Fruit fly (Drosophila melanogaster): ENCODE results near the gene spidey.

spidey gene

dm6 chrX:7873172-7873930 is 35.4 kb upstream of the spidey start, which contains the start of gene dec:
TSS of gene dec (minus strand) at chrX:7873222.
- TF ChIP-seq Rel (GFP tag; optimal IDR thresholded peaks at IDR 0.05) = no peak
- no peak for TF ChIP-seq Rel (tag; optimal IDR thresholded peaks at IDR 0.05)
- TF ChIP-seq dl (GFP tag; optimal IDR thresholded peaks at IDR 0.05; ENCODE audit: insufficient read depth in 1 of 2, partially characterized antibody in 2 of 2) = no peak
- TF ChIP-seq Dfd (GFP tag; optimal IDR thresholded peaks at IDR 0.05) = no peak
- TF ChIP-seq Jra (GFP tag; optimal IDR thresholded peaks at IDR 0.05) = no peak
- no peak for TF ChIP-seq CG32264 (GFP tag; optimal IDR thresholded peaks at IDR 0.05)
- no peak for TF ChIP-seq rgr (GFP tag; optimal IDR thresholded peaks at IDR 0.05)
- TF ChIP-seq br (GFP tag; optimal IDR thresholded peaks at IDR 0.05) = no peak
- TF ChIP-seq pan (optimal IDR thresholded peaks at IDR 0.05) = no peak
- TF ChIP-seq GATAd (GFP tag; optimal IDR thresholded peaks at IDR 0.05) = no peak
- no peak for TF ChIP-seq HLH106 (tag; optimal IDR thresholded peaks at IDR 0.05)
- TF ChIP-seq sage (GFP tag; optimal IDR thresholded peaks at IDR 0.05) = no peak
- TF ChIP-seq Vsx2 (GFP tag; optimal IDR thresholded peaks at IDR 0.05; ENCODE audit: partially characterized antibody) = no peak
- no peak for TF ChIP-seq sv (GFP tag; optimal IDR thresholded peaks at IDR 0.05)
- TF ChIP-seq CrebA (GFP tag; optimal IDR thresholded peaks at IDR 0.05; ENCODE audit: borderline replicate concordance) = no peak
- TF ChIP-seq foxo (GFP tag; optimal IDR thresholded peaks at IDR 0.05) = no peak
- TF ChIP-seq woc (GFP tag; optimal IDR thresholded peaks at IDR 0.05) = no peak

- TF ChIP-seq dmrt93B (GFP tag; optimal IDR thresholded peaks at IDR 0.05) = no peak
- no peak for TF ChIP-seq Vsx2 (GFP tag; optimal IDR thresholded peaks at IDR 0.05; ENCODE audit: partially characterized antibody)
- TF ChIP-seq N (GFP tag; optimal IDR thresholded peaks at IDR 0.05) = no peak
- no peak for TF ChIP-seq ey (GFP tag; optimal IDR thresholded peaks at IDR 0.05)
- TF ChIP-seq CG9705 (GFP tag; optimal IDR thresholded peaks at IDR 0.05) = no peak
- TF ChIP-seq sv (GFP tag; optimal IDR thresholded peaks at IDR 0.05) = no peak
- TF ChIP-seq Rel (GFP tag; optimal IDR thresholded peaks at IDR 0.05) = no peak
- no peak for TF ChIP-seq Rel (tag; optimal IDR thresholded peaks at IDR 0.05)
- no peak for TF ChIP-seq Dfd (GFP tag; optimal IDR thresholded peaks at IDR 0.05)
- TF ChIP-seq CG32264 (GFP tag; optimal IDR thresholded peaks at IDR 0.05) = no peak
- no peak for TF ChIP-seq CrebA (GFP tag; optimal IDR thresholded peaks at IDR 0.05; ENCODE audit: borderline replicate concordance)
- no peak for TF ChIP-seq h (GFP tag; optimal IDR thresholded peaks at IDR 0.05)
- no peak for TF ChIP-seq lola (GFP tag; optimal IDR thresholded peaks at IDR 0.05)
- no peak for TF ChIP-seq Hr78 (GFP tag; optimal IDR thresholded peaks at IDR 0.05)
- TF ChIP-seq Sp1 (GFP tag; optimal IDR thresholded peaks at IDR 0.05) = no peak
- TF ChIP-seq psq (GFP tag; optimal IDR thresholded peaks at IDR 0.05) = no peak
Observed at dm6 chrX:7874094-7874493, 34.6 kb upstream of the spidey start, which contains the start of gene Ir7c. TSS of gene Ir7c (plus strand) at chrX:7874394.

dm6 chrX:7878736-7879135 is 30.0 kb upstream of the spidey start, which contains the start of gene Ir7d:
TSS of gene Ir7d (minus strand) at chrX:7878836.
- TF ChIP-seq psq (GFP tag; optimal IDR thresholded peaks at IDR 0.05) = no peak
- TF ChIP-seq rgr (GFP tag; optimal IDR thresholded peaks at IDR 0.05) = no peak
- TF ChIP-seq dmrt93B (GFP tag; optimal IDR thresholded peaks at IDR 0.05) = no peak
- no peak for TF ChIP-seq Hr78 (GFP tag; optimal IDR thresholded peaks at IDR 0.05)
- TF ChIP-seq dl (GFP tag; optimal IDR thresholded peaks at IDR 0.05; ENCODE audit: insufficient read depth in 1 of 2, partially characterized antibody in 2 of 2) = no peak
- TF ChIP-seq foxo (GFP tag; optimal IDR thresholded peaks at IDR 0.05) = no peak
- TF ChIP-seq Mio (GFP tag; optimal IDR thresholded peaks at IDR 0.05) = no peak
- TF ChIP-seq Hnf4 (GFP tag; optimal IDR thresholded peaks at IDR 0.05) = no peak
- TF ChIP-seq Jra (GFP tag; optimal IDR thresholded peaks at IDR 0.05) = no peak
- no peak for TF ChIP-seq woc (GFP tag; optimal IDR thresholded peaks at IDR 0.05)
- TF ChIP-seq Dif (GFP tag; optimal IDR thresholded peaks at IDR 0.05; ENCODE audit: partially characterized antibody) = no peak
- TF ChIP-seq fru (GFP tag; optimal IDR thresholded peaks at IDR 0.05) = no peak
- no peak for TF ChIP-seq tai (GFP tag; optimal IDR thresholded peaks at IDR 0.05)
- no peak for TF ChIP-seq dsf (GFP tag; optimal IDR thresholded peaks at IDR 0.05; ENCODE audit: borderline replicate concordance)
- TF ChIP-seq sage (GFP tag; optimal IDR thresholded peaks at IDR 0.05) = no peak
- no peak for TF ChIP-seq pan (optimal IDR thresholded peaks at IDR 0.05)
- TF ChIP-seq Rel (GFP tag; optimal IDR thresholded peaks at IDR 0.05) = no peak
- no peak for TF ChIP-seq Rel (tag; optimal IDR thresholded peaks at IDR 0.05)
- no peak for TF ChIP-seq ey (GFP tag; optimal IDR thresholded peaks at IDR 0.05)
- no peak for TF ChIP-seq Sp1 (GFP tag; optimal IDR thresholded peaks at IDR 0.05)

- TF ChIP-seq sv (GFP tag; optimal IDR thresholded peaks at IDR 0.05) = no peak
- no peak for TF ChIP-seq brk (GFP tag; optimal IDR thresholded peaks at IDR 0.05)
- no peak for TF ChIP-seq Dfd (GFP tag; optimal IDR thresholded peaks at IDR 0.05)
- no peak for TF ChIP-seq CG9705 (GFP tag; optimal IDR thresholded peaks at IDR 0.05)
Observed at dm6 chrX:7881579-7881978, 27.2 kb upstream of the spidey start, which contains the start of gene Ir7e. TSS of gene Ir7e (minus strand) at chrX:7881679.

Measured in whole organism, wandering third instar larva.